Fruit fly (Drosophila melanogaster) whole organism, embryonic: ENCODE results near the gene eIF2gamma.
A peak's percentile ranks its signal among the peaks of the same experiment; 100 is the strongest.

ENCODE experiments used
- Adf1 ChIP-seq: fragments of 200-800 bp; sonication (Bioruptor generic); IDR thresholded peaks from 2 replicates; pipeline ENCODE4 v1.3.6; 2022; ENCODE audit warnings: missing biosample characterization, missing genetic modification characterization
- B-H2 ChIP-seq: fragments of 200-800 bp; sonication (Bioruptor generic); optimal IDR thresholded peaks from 2 replicates; lab custom pipeline; 2018; ENCODE audit warnings: missing biosample characterization, mild to moderate bottlenecking, missing genetic modification characterization
- Bteb2 ChIP-seq: fragments of 200-800 bp; sonication (Bioruptor generic); optimal IDR thresholded peaks from 2 replicates; lab custom pipeline; 2016; ENCODE audit warnings: missing biosample characterization, missing genetic modification characterization
- CG10274 ChIP-seq: fragments of 200-800 bp; sonication (Bioruptor generic); optimal IDR thresholded peaks from 3 replicates; lab custom pipeline; 2017; ENCODE audit warnings: missing biosample characterization, mild to moderate bottlenecking, missing genetic modification characterization
- CG10366 ChIP-seq: fragments of 200-800 bp; sonication (Bioruptor generic); IDR thresholded peaks from 2 replicates; pipeline ENCODE4 v1.3.6; 2022; ENCODE audit warnings: missing biosample characterization, missing genetic modification characterization
- CG10565 ChIP-seq: fragments of 200-800 bp; sonication (Bioruptor generic); optimal IDR thresholded peaks from 3 replicates; lab custom pipeline; 2016; ENCODE audit warnings: missing biosample characterization, mild to moderate bottlenecking, missing genetic modification characterization
- CG12299 ChIP-seq: fragments of 200-800 bp; sonication (Bioruptor generic); optimal IDR thresholded peaks from 2 replicates; lab custom pipeline; 2018; ENCODE audit warnings: missing biosample characterization, mild to moderate bottlenecking, missing genetic modification characterization
- CG14860 ChIP-seq: fragments of 200-800 bp; sonication (Bioruptor generic); IDR thresholded peaks from 3 replicates; pipeline ENCODE4 v1.3.6; 2022; ENCODE audit warnings: missing biosample characterization, missing genetic modification characterization; ENCODE audit not compliant: partially characterized antibody
- CG1602 ChIP-seq: fragments of 200-800 bp; sonication (Bioruptor generic); optimal IDR thresholded peaks from 3 replicates; lab custom pipeline; 2016; ENCODE audit warnings: missing biosample characterization, missing genetic modification characterization
- CG16815 ChIP-seq: fragments of 200-800 bp; sonication (Bioruptor generic); optimal IDR thresholded peaks from 3 replicates; lab custom pipeline; 2017; ENCODE audit warnings: missing biosample characterization, mild to moderate bottlenecking, missing genetic modification characterization
- CG17359 ChIP-seq: fragments of 200-800 bp; sonication (Bioruptor generic); optimal IDR thresholded peaks from 3 replicates; lab custom pipeline; 2018; ENCODE audit warnings: missing biosample characterization, mild to moderate bottlenecking, missing genetic modification characterization, moderate library complexity
- CG2120 ChIP-seq: fragments of 200-800 bp; sonication (Bioruptor generic); optimal IDR thresholded peaks from 3 replicates; lab custom pipeline; 2016; ENCODE audit warnings: missing biosample characterization, missing genetic modification characterization
- CG2199 ChIP-seq: fragments of 200-800 bp; sonication (Bioruptor generic); IDR thresholded peaks from 3 replicates; pipeline ENCODE4 v1.3.6; 2022; ENCODE audit warnings: missing biosample characterization, missing genetic modification characterization
- CG30020 ChIP-seq: fragments of 200-800 bp; optimal IDR thresholded peaks from 2 replicates; lab custom pipeline; 2019; ENCODE audit warnings: missing biosample characterization, mild to moderate bottlenecking, missing genetic modification characterization, moderate library complexity
- CG3065 ChIP-seq: fragments of 200-800 bp; sonication (Bioruptor generic); optimal IDR thresholded peaks from 2 replicates; lab custom pipeline; 2016; ENCODE audit warnings: missing biosample characterization, missing genetic modification characterization
- CG31388 ChIP-seq: fragments of 200-800 bp; sonication (Bioruptor generic); optimal IDR thresholded peaks from 2 replicates; lab custom pipeline; 2016; ENCODE audit warnings: missing biosample characterization, missing genetic modification characterization
- CG32772 ChIP-seq: fragments of 200-800 bp; sonication (Bioruptor generic); IDR thresholded peaks from 2 replicates; pipeline ENCODE4 v1.3.6; 2022; ENCODE audit warnings: missing biosample characterization, missing genetic modification characterization
- CG4328 ChIP-seq: fragments of 200-800 bp; sonication (Bioruptor generic); optimal IDR thresholded peaks from 3 replicates; lab custom pipeline; 2017; ENCODE audit warnings: missing biosample characterization, missing genetic modification reagents, missing genetic modification characterization
- CG4707 ChIP-seq: fragments of 200-800 bp; sonication (Bioruptor generic); optimal IDR thresholded peaks from 2 replicates; lab custom pipeline; 2018; ENCODE audit warnings: missing biosample characterization, mild to moderate bottlenecking, missing genetic modification characterization, moderate library complexity
- CG4820 ChIP-seq: fragments of 200-800 bp; sonication (Bioruptor generic); optimal IDR thresholded peaks from 3 replicates; lab custom pipeline; 2016; ENCODE audit warnings: missing biosample characterization, missing genetic modification characterization
- CG6765 ChIP-seq: fragments of 200-800 bp; sonication (Bioruptor generic); optimal IDR thresholded peaks from 3 replicates; lab custom pipeline; 2017; ENCODE audit warnings: missing biosample characterization, mild to moderate bottlenecking, missing genetic modification characterization
- CG7928 ChIP-seq: fragments of 200-800 bp; sonication (Bioruptor generic); optimal IDR thresholded peaks from 2 replicates; lab custom pipeline; 2017; ENCODE audit warnings: missing biosample characterization, mild to moderate bottlenecking, missing genetic modification characterization
- CG8765 ChIP-seq: fragments of 200-800 bp; sonication (Bioruptor generic); IDR thresholded peaks from 2 replicates; pipeline ENCODE4 v1.3.6; 2022; ENCODE audit warnings: missing biosample characterization, missing genetic modification characterization
- CG9215 ChIP-seq: fragments of 200-800 bp; sonication (Bioruptor generic); IDR thresholded peaks from 2 replicates; pipeline ENCODE4 v1.3.6; 2022; ENCODE audit warnings: missing biosample characterization, missing genetic modification characterization
- CG9609 ChIP-seq: fragments of 200-800 bp; sonication (Bioruptor generic); optimal IDR thresholded peaks from 3 replicates; lab custom pipeline; 2016; ENCODE audit warnings: missing biosample characterization, missing genetic modification characterization
- CG9797 ChIP-seq: fragments of 200-800 bp; sonication (Bioruptor generic); optimal IDR thresholded peaks from 3 replicates; lab custom pipeline; 2018; ENCODE audit warnings: missing biosample characterization, mild to moderate bottlenecking, missing genetic modification characterization
- Camta ChIP-seq: fragments of 200-800 bp; sonication (Bioruptor generic); optimal IDR thresholded peaks from 2 replicates; lab custom pipeline; 2016; ENCODE audit warnings: missing biosample characterization, missing genetic modification characterization
- Dip2 ChIP-seq: fragments of 200-800 bp; sonication (Bioruptor generic); IDR thresholded peaks from 2 replicates; pipeline ENCODE4 v1.3.6; 2022; ENCODE audit warnings: missing biosample characterization, missing genetic modification characterization
- GATAe ChIP-seq: fragments of 200-800 bp; sonication (Bioruptor generic); conservative IDR thresholded peaks from 2 replicates; pipeline ENCODE4 v1.3.6; 2022; ENCODE audit warnings: missing biosample characterization, missing genetic modification characterization
- HHEX ChIP-seq: fragments of 200-800 bp; sonication (Bioruptor generic); optimal IDR thresholded peaks from 3 replicates; lab custom pipeline; 2017; ENCODE audit warnings: missing biosample characterization, mild to moderate bottlenecking, missing genetic modification characterization, missing genetic modification reagents
- Hey ChIP-seq: fragments of 200-800 bp; sonication (Bioruptor generic); optimal IDR thresholded peaks from 3 replicates; lab custom pipeline; 2018; ENCODE audit warnings: missing biosample characterization, mild to moderate bottlenecking, missing genetic modification characterization
- Hmx ChIP-seq: fragments of 200-800 bp; sonication (Bioruptor generic); optimal IDR thresholded peaks from 2 replicates; lab custom pipeline; 2016; ENCODE audit warnings: missing biosample characterization, missing genetic modification characterization
- crol ChIP-seq: fragments of 200-800 bp; sonication (Bioruptor generic); IDR thresholded peaks from 2 replicates; pipeline ENCODE4 v1.3.6; 2022; ENCODE audit warnings: missing biosample characterization, missing genetic modification characterization
- dysf ChIP-seq: fragments of 200-800 bp; sonication (Bioruptor generic); IDR thresholded peaks from 3 replicates; pipeline ENCODE4 v1.3.6; 2022; ENCODE audit warnings: missing biosample characterization, missing genetic modification characterization
- en ChIP-seq: fragments of 200-800 bp; sonication (Bioruptor generic); optimal IDR thresholded peaks from 2 replicates; lab custom pipeline; 2016; ENCODE audit warnings: missing biosample characterization, missing genetic modification characterization
- eyg ChIP-seq: fragments of 200-800 bp; sonication (Bioruptor generic); optimal IDR thresholded peaks from 3 replicates; lab custom pipeline; 2016; ENCODE audit warnings: missing biosample characterization, missing genetic modification characterization
- gcm ChIP-seq: fragments of 200-800 bp; sonication (Bioruptor generic); optimal IDR thresholded peaks from 2 replicates; lab custom pipeline; 2019; ENCODE audit warnings: missing biosample characterization, mild to moderate bottlenecking, missing genetic modification characterization, moderate library complexity
- jing ChIP-seq: fragments of 200-800 bp; sonication (Bioruptor generic); optimal IDR thresholded peaks from 2 replicates; lab custom pipeline; 2018; ENCODE audit warnings: missing biosample characterization, mild to moderate bottlenecking, missing genetic modification characterization
- oc ChIP-seq: fragments of 200-800 bp; sonication (Bioruptor generic); optimal IDR thresholded peaks from 2 replicates; lab custom pipeline; 2018; ENCODE audit warnings: missing biosample characterization, mild to moderate bottlenecking, missing genetic modification characterization, moderate library complexity
- onecut ChIP-seq: fragments of 200-800 bp; sonication (Bioruptor generic); IDR thresholded peaks from 2 replicates; pipeline ENCODE4 v1.3.6; 2022; ENCODE audit warnings: missing biosample characterization, missing genetic modification characterization
- org-1 ChIP-seq: fragments of 200-800 bp; sonication (Bioruptor generic); optimal IDR thresholded peaks from 2 replicates; lab custom pipeline; 2017; ENCODE audit warnings: missing biosample characterization, missing genetic modification characterization
- pb ChIP-seq: fragments of 200-800 bp; sonication (Bioruptor generic); optimal IDR thresholded peaks from 3 replicates; lab custom pipeline; 2016; ENCODE audit warnings: missing biosample characterization, missing genetic modification characterization
- sens ChIP-seq: fragments of 200-800 bp; sonication (Bioruptor generic); peaks from one replicate; lab custom pipeline; 2016; ENCODE audit warnings: missing biosample characterization, missing genetic modification characterization
- seq ChIP-seq: fragments of 200-800 bp; sonication (Bioruptor generic); IDR thresholded peaks from 2 replicates; pipeline ENCODE4 v1.3.6; 2022; ENCODE audit warnings: missing biosample characterization, missing genetic modification characterization
- sisA ChIP-seq: fragments of 200-800 bp; sonication (Bioruptor generic); IDR thresholded peaks from 2 replicates; pipeline ENCODE4 v1.3.6; 2022; ENCODE audit warnings: missing biosample characterization, missing genetic modification characterization
- slp2 ChIP-seq: fragments of 200-800 bp; sonication (Bioruptor generic); optimal IDR thresholded peaks from 2 replicates; lab custom pipeline; 2016; ENCODE audit warnings: missing biosample characterization, missing genetic modification characterization
- stc ChIP-seq: fragments of 200-800 bp; sonication (Bioruptor generic); IDR thresholded peaks from 2 replicates; pipeline ENCODE4 v1.3.6; 2022; ENCODE audit warnings: missing biosample characterization, missing genetic modification characterization
- tna ChIP-seq: fragments of 200-800 bp; sonication (Bioruptor generic); IDR thresholded peaks from 2 replicates; pipeline ENCODE4 v1.3.6; 2022; ENCODE audit warnings: missing biosample characterization, missing genetic modification characterization; ENCODE audit not compliant: partially characterized antibody
- toy ChIP-seq: fragments of 200-800 bp; sonication (Bioruptor generic); IDR thresholded peaks from 2 replicates; pipeline ENCODE4 v1.3.6; 2022; ENCODE audit warnings: missing biosample characterization, missing genetic modification characterization
- wor ChIP-seq: fragments of 200-800 bp; sonication (Bioruptor generic); IDR thresholded peaks from 2 replicates; pipeline ENCODE4 v1.3.6; 2022; ENCODE audit warnings: missing biosample characterization, missing genetic modification characterization

Gene eIF2gamma

DNA sequence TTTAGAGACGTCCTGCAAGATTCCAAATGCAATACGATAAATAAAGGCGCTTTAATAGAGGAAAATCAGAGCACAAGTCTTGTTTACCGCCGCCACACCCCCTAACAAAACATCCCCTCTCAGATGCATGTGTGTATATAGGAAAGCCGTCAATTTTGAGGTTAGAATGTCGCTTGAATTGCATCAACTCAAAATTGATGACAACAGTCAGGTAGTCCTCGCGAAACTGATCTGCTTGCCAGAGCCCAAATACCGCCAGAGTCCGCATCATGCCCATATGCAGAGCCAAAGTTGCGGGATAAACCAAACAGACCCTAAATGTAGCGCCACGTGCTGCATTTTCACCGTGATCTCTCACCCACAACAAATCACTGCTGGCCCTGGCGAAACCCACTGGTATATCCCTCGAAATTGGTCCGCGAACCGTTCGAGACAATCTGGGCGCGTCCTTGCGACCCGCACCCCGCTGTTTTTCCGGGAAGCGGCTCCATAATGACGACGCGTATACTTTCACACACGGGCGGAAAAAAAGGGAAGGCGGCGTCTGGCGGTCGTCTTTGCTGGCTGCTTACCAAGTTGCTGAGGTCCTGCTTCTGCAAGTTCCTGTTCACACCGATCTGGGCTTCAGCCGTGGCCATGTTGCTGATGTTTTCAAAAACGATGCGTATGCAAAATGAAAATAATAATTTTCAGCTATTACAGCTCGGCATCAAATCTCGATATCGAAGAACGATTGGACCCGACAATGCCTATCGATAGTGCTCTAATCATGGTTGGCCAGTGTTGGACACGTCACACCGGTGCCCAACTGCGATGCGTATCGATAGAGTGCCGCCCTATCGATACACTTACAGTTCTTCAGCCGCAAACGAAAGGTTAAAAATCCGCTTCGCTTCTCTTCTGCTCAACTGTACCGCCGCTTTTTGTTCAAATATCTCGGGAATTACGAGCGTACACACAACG is at the start of gene eIF2gamma, which contains the start of gene Set (continued):
- TF ChIP-seq CG14860 (GFP tag; lab: Robert Waterston, UW) (peak; percentile 96), CG4820 (GFP tag; lab: Kevin White, UChicago) (no peak), CG2199 (GFP tag; lab: Robert Waterston, UW) (no peak), CG2120 (GFP tag; lab: Kevin White, UChicago) (peak; percentile 61), CG7928 (GFP tag; lab: Kevin White, UChicago) (peak; percentile 7), CG9609 (GFP tag; lab: Kevin White, UChicago) (peak; percentile 51), tna (peak; percentile 98), CG16815 (GFP tag; lab: Kevin White, UChicago) (no peak), CG9215 (GFP tag; lab: Robert Waterston, UW) (no peak), CG6765 (GFP tag; lab: Kevin White, UChicago) (no peak), B-H2 (peak; percentile 74), Dip2 (no peak), Hey (tag; lab: Kevin White, UChicago) (no peak), wor (GFP tag; lab: Robert Waterston, UW) (no peak), GATAe (GFP tag; lab: Robert Waterston, UW) (0 out of 2 replicates have a peak, but pooled peaks have one; percentile 13), toy (GFP tag; lab: Robert Waterston, UW) (no peak), gcm (GFP tag; lab: Kevin White, UChicago) (no peak), onecut (GFP tag; lab: Robert Waterston, UW) (no peak), CG4707 (GFP tag; lab: Kevin White, UChicago) (no peak), seq (GFP tag; lab: Robert Waterston, UW) (0 out of 2 replicates have a peak, but pooled peaks have one; percentile 11), CG17359 (tag; lab: Kevin White, UChicago) (no peak), CG9797 (peak; percentile 54), CG30020 (tag; lab: Kevin White, UChicago) (no peak), Adf1 (GFP tag; lab: Robert Waterston, UW) (peak; percentile 37), CG10565 (GFP tag; lab: Kevin White, UChicago) (no peak), CG12299 (no peak), CG10366 (0 out of 2 replicates have a peak, but pooled peaks have one; percentile 28), org-1 (GFP tag; lab: Kevin White, UChicago) (no peak), CG31388 (GFP tag; lab: Kevin White, UChicago) (no peak), CG1602 (GFP tag; lab: Kevin White, UChicago) (no peak), en (GFP tag; lab: Kevin White, UChicago) (no peak), CG32772 (GFP tag; lab: Robert Waterston, UW) (no peak), sens (GFP tag; lab: Kevin White, UChicago) (peak; percentile 7), Camta (GFP tag; lab: Kevin White, UChicago) (no peak), stc (GFP tag; lab: Robert Waterston, UW) (no peak), sisA (GFP tag; lab: Robert Waterston, UW) (no peak), CG8765 (GFP tag; lab: Robert Waterston, UW) (peak; percentile 38; the same call in 1 of the 2 replicates), dysf (peak; percentile 44; the same call in 1 of the 3 replicates), crol (GFP tag; lab: Robert Waterston, UW) (peak; percentile 61), CG10274 (GFP tag; lab: Kevin White, UChicago) (no peak), CG3065 (peak; percentile 30), HHEX (GFP tag; lab: Kevin White, UChicago) (no peak), Bteb2 (GFP tag; lab: Kevin White, UChicago) (no peak), pb (GFP tag; lab: Kevin White, UChicago) (no peak), jing (GFP tag; lab: Kevin White, UChicago) (no peak), oc (tag; lab: Kevin White, UChicago) (no peak), eyg (GFP tag; lab: Kevin White, UChicago) (peak; percentile 19), CG4328 (no peak), slp2 (GFP tag; lab: Kevin White, UChicago) (no peak), Hmx (no peak)
